Worm (Caenorhabditis elegans) whole organism, L4 larva: ENCODE results near the gene acc-3.

Experiments
- F37D6.2 ChIP-seq: sonication (generic microtip); optimal IDR thresholded peaks from 2 replicates; lab custom pipeline; 2016; ENCODE audit warnings: mild to moderate bottlenecking, missing genetic modification characterization, missing compliant biosample characterization
- F49E8.2 ChIP-seq: sonication (generic microtip); optimal IDR thresholded peaks from 2 replicates; lab custom pipeline; 2016; ENCODE audit warnings: missing compliant biosample characterization, mild to moderate bottlenecking, missing genetic modification characterization, borderline replicate concordance
- R02D3.7 ChIP-seq: fragments of 150-350 bp; sonication (generic microtip); optimal IDR thresholded peaks from 3 replicates; lab custom pipeline; 2014; ENCODE audit warnings: missing biosample characterization, missing genetic modification characterization
- ama-1 ChIP-seq: fragments of 150-350 bp; optimal IDR thresholded peaks from 2 replicates; lab custom pipeline; 2014; ENCODE audit warnings: inconsistent platforms, mixed read lengths
- arid-1 ChIP-seq: fragments of 200-800 bp; sonication (Bioruptor generic); conservative IDR thresholded peaks from 2 replicates; pipeline ENCODE4 v1.3.6; 2022; ENCODE audit warnings: missing genetic modification reagents, missing genetic modification characterization, missing compliant biosample characterization
- ceh-28 ChIP-seq: fragments of 150-350 bp; optimal IDR thresholded peaks from 2 replicates; lab custom pipeline; 2014; ENCODE audit warnings: missing biosample characterization, missing genetic modification reagents, missing genetic modification characterization
- dmd-6 ChIP-seq: fragments of 200-800 bp; sonication (Bioruptor generic); IDR thresholded peaks from 2 replicates; pipeline ENCODE4 v1.3.6; 2022; ENCODE audit warnings: missing genetic modification reagents, missing genetic modification characterization, missing compliant biosample characterization
- egl-27 ChIP-seq: sonication (generic microtip); optimal IDR thresholded peaks from 3 replicates; lab custom pipeline; 2017; ENCODE audit warnings: missing biosample characterization, missing genetic modification reagents, missing genetic modification characterization
- mdl-1 ChIP-seq, 2 experiments: fragments of 150-350 bp in 1 of 2; sonication (generic microtip) in 1 of 2; optimal IDR thresholded peaks; 2 replicates each; lab custom pipeline; 2014 to 2017; ENCODE audit warnings: missing biosample characterization in 2 of 2, missing genetic modification characterization in 2 of 2
- nhr-237 ChIP-seq: sonication (generic microtip); optimal IDR thresholded peaks from 2 replicates; lab custom pipeline; 2017; ENCODE audit warnings: missing biosample characterization, missing genetic modification characterization
- nhr-28 ChIP-seq: fragments of 150-350 bp; optimal IDR thresholded peaks from 2 replicates; lab custom pipeline; 2014; ENCODE audit warnings: missing biosample characterization, missing genetic modification characterization
- nhr-76 ChIP-seq: fragments of 150-350 bp; optimal IDR thresholded peaks from 2 replicates; lab custom pipeline; 2014; ENCODE audit warnings: missing biosample characterization, missing genetic modification characterization
- unc-62 ChIP-seq, 3 experiments: fragments of 150-350 bp in 1 of 3; sonication (generic microtip); optimal IDR thresholded peaks in 2 of 3; peaks in 1 of 3; 1 replicate in 1 of 3; 2 replicates in 2 of 3; lab custom pipeline; 2014 to 2017; ENCODE audit warnings: missing biosample characterization in 3 of 3, missing genetic modification characterization in 3 of 3, missing genetic modification reagents in 3 of 3, missing genotype in 1 of 3
- ztf-11 ChIP-seq: fragments of 150-350 bp; optimal IDR thresholded peaks from 2 replicates; lab custom pipeline; 2014; ENCODE audit warnings: missing biosample characterization, missing genetic modification characterization

- TF ChIP-seq dmd-6 (no peak), F49E8.2 (tag; lab: Kevin White, UChicago) (no peak), egl-27 (tag; lab: Kevin White, UChicago) (no peak), nhr-237 (tag; lab: Kevin White, UChicago) (no peak), ztf-11 (tag; lab: Kevin White, UChicago) (no peak), arid-1 (GFP tag; lab: Robert Waterston, UW) (no peak), R02D3.7 (tag; lab: Kevin White, UChicago) (no peak), ceh-28 (tag; lab: Kevin White, UChicago) (no peak), ama-1 (lab: Kevin White, UChicago) (no peak), nhr-76 (tag; lab: Kevin White, UChicago) (no peak), unc-62 (GFP tag; optimal IDR thresholded peaks at IDR 0.05 in 1 of 2; lab: Kevin White, UChicago) (peak in 1 of 2 experiments; percentile 55), unc-62 (tag; optimal IDR thresholded peaks at IDR 0.05; lab: Kevin White, UChicago) (no peak), F37D6.2 (tag; lab: Kevin White, UChicago) (no peak), nhr-28 (peak; percentile 33), mdl-1 (tag; optimal IDR thresholded peaks at IDR 0.05; lab: Kevin White, UChicago) (peak in 1 of 2 experiments; percentile 23)
These were observed 41.7 kb downstream of the acc-3 start for ce11 chrX:4685579-4685978.
